Worm (Caenorhabditis elegans) whole organism, L4 larva: ENCODE results near the gene athp-1.

Experiments used
- D1046.2 ChIP-seq: fragments of 200-800 bp; sonication (Bioruptor generic); IDR thresholded peaks from 2 replicates; pipeline ENCODE4 v1.3.6; 2022; ENCODE audit warnings: missing genetic modification characterization, missing compliant biosample characterization
- F44E2.7 ChIP-seq: fragments of 200-800 bp; sonication (Bioruptor generic); IDR thresholded peaks from 2 replicates; pipeline ENCODE4 v2.1.2; 2022; ENCODE audit warnings: missing genetic modification characterization, missing compliant biosample characterization
- T20F7.1 ChIP-seq: fragments of 200-800 bp; sonication (Bioruptor generic); optimal IDR thresholded peaks from 2 replicates; lab custom pipeline; 2018; ENCODE audit warnings: mild to moderate bottlenecking, missing genetic modification characterization, missing compliant biosample characterization
- T26A8.4 ChIP-seq: fragments of 200-800 bp; sonication (Bioruptor generic); IDR thresholded peaks from 2 replicates; pipeline ENCODE4 v1.3.6; 2022; ENCODE audit warnings: missing genetic modification characterization, missing compliant biosample characterization
- Y5F2A.4 ChIP-seq: fragments of 200-800 bp; sonication (Bioruptor generic); optimal IDR thresholded peaks from 2 replicates; lab custom pipeline; 2018; ENCODE audit warnings: mild to moderate bottlenecking, missing genetic modification characterization, missing compliant biosample characterization
- Y75B8A.6 ChIP-seq: fragments of 200-800 bp; sonication (Bioruptor generic); IDR thresholded peaks from 2 replicates; pipeline ENCODE4 v1.3.6; 2022; ENCODE audit warnings: missing genetic modification reagents, missing genetic modification characterization, missing compliant biosample characterization
- aha-1 ChIP-seq: fragments of 150-350 bp; peaks from one replicate; lab custom pipeline; 2014; ENCODE audit warnings: missing biosample characterization, missing genetic modification characterization
- aly-2 ChIP-seq: sonication (generic microtip); optimal IDR thresholded peaks from 2 replicates; lab custom pipeline; 2018; ENCODE audit warnings: missing biosample characterization, missing genetic modification characterization
- ama-1 ChIP-seq: fragments of 150-350 bp; optimal IDR thresholded peaks from 2 replicates; lab custom pipeline; 2014; ENCODE audit warnings: inconsistent platforms, mixed read lengths
- arid-1 ChIP-seq: fragments of 200-800 bp; sonication (Bioruptor generic); conservative IDR thresholded peaks from 2 replicates; pipeline ENCODE4 v1.3.6; 2022; ENCODE audit warnings: missing genetic modification reagents, missing genetic modification characterization, missing compliant biosample characterization
- ceh-32 ChIP-seq: sonication (generic microtip); optimal IDR thresholded peaks from 2 replicates; lab custom pipeline; 2016; ENCODE audit warnings: mild to moderate bottlenecking, missing genetic modification characterization, missing compliant biosample characterization; ENCODE audit not compliant: poor library complexity
- ceh-44 ChIP-seq: fragments of 200-800 bp; sonication (Bioruptor generic); IDR thresholded peaks from 2 replicates; pipeline ENCODE4 v1.3.6; 2022; ENCODE audit warnings: missing genetic modification reagents, missing genetic modification characterization, missing compliant biosample characterization
- cey-2 ChIP-seq: sonication (generic microtip); optimal IDR thresholded peaks from 3 replicates; lab custom pipeline; 2017; ENCODE audit warnings: missing genetic modification characterization, mild to moderate bottlenecking, missing compliant biosample characterization, antibody characterized with exemption, borderline replicate concordance; ENCODE audit not compliant: insufficient read depth
- ctbp-1 ChIP-seq: fragments of 200-800 bp; sonication (Bioruptor generic); IDR thresholded peaks from 2 replicates; pipeline ENCODE4 v1.3.6; 2022; ENCODE audit warnings: missing genetic modification reagents, missing genetic modification characterization, missing compliant biosample characterization
- daf-8 ChIP-seq: fragments of 200-800 bp; sonication (Bioruptor generic); IDR thresholded peaks from 2 replicates; pipeline ENCODE4 v1.3.6; 2022; ENCODE audit warnings: missing genetic modification characterization, missing compliant biosample characterization
- dmd-8 ChIP-seq: fragments of 200-800 bp; sonication (Bioruptor generic); IDR thresholded peaks from 2 replicates; pipeline ENCODE4 v1.3.6; 2022; ENCODE audit warnings: missing genetic modification characterization, missing compliant biosample characterization
- duxl-1 ChIP-seq: sonication (generic microtip); optimal IDR thresholded peaks from 2 replicates; lab custom pipeline; 2016; ENCODE audit warnings: mild to moderate bottlenecking, missing genetic modification characterization, moderate library complexity, missing compliant biosample characterization; ENCODE audit not compliant: poor library complexity
- egl-43 ChIP-seq: fragments of 200-800 bp; sonication (Bioruptor generic); IDR thresholded peaks from 2 replicates; pipeline ENCODE4 v1.3.6; 2022; ENCODE audit warnings: missing genetic modification reagents, missing genetic modification characterization, missing compliant biosample characterization
- gei-8 ChIP-seq: fragments of 200-800 bp; sonication (Bioruptor generic); optimal IDR thresholded peaks from 2 replicates; lab custom pipeline; 2018; ENCODE audit warnings: mild to moderate bottlenecking, missing genetic modification characterization, missing compliant biosample characterization
- hif-1 ChIP-seq, 2 experiments: sonication (generic microtip); optimal IDR thresholded peaks; 2 replicates each; lab custom pipeline; 2016 to 2017; ENCODE audit warnings: missing compliant biosample characterization in 2 of 2, missing genetic modification characterization in 2 of 2, missing genetic modification reagents in 2 of 2, missing genotype in 2 of 2, mild to moderate bottlenecking in 1 of 2
- hlh-11 ChIP-seq: fragments of 200-800 bp; sonication (Bioruptor generic); optimal IDR thresholded peaks from 2 replicates; lab custom pipeline; 2018; ENCODE audit warnings: mild to moderate bottlenecking, missing genetic modification characterization, missing compliant biosample characterization
- lim-7 ChIP-seq: fragments of 200-800 bp; sonication (Bioruptor generic); IDR thresholded peaks from 2 replicates; pipeline ENCODE4 v1.3.6; 2022; ENCODE audit warnings: missing genetic modification characterization, missing compliant biosample characterization
- lin-29 ChIP-seq: fragments of 200-800 bp; sonication (Bioruptor generic); IDR thresholded peaks from 2 replicates; pipeline ENCODE4 v1.3.6; 2022; ENCODE audit warnings: missing genetic modification reagents, missing genetic modification characterization, missing compliant biosample characterization
- lin-38 ChIP-seq: fragments of 200-800 bp; sonication (Bioruptor generic); IDR thresholded peaks from 2 replicates; pipeline ENCODE4 v1.3.6; 2022; ENCODE audit warnings: missing genetic modification reagents, missing genetic modification characterization, missing compliant biosample characterization
- lin-39 ChIP-seq: fragments of 150-350 bp; optimal IDR thresholded peaks from 2 replicates; lab custom pipeline; 2014; ENCODE audit warnings: missing biosample characterization, missing genetic modification reagents, missing genetic modification characterization
- lsy-2 ChIP-seq, 2 experiments: fragments of 150-350 bp in 1 of 2; sonication (generic microtip) in 1 of 2; optimal IDR thresholded peaks; 2 replicates each; lab custom pipeline; 2014 to 2017; ENCODE audit warnings: missing biosample characterization in 2 of 2, missing genetic modification characterization in 2 of 2
- madf-5 ChIP-seq, 2 experiments: fragments of 200-800 bp; sonication (Bioruptor generic); IDR thresholded peaks; 2 replicates each; pipeline ENCODE4 v1.3.6; 2022; ENCODE audit warnings: missing compliant biosample characterization in 2 of 2, missing genetic modification characterization in 2 of 2
- madf-9 ChIP-seq: fragments of 200-800 bp; sonication (Bioruptor generic); conservative IDR thresholded peaks from 2 replicates; pipeline ENCODE4 v1.3.6; 2022; ENCODE audit warnings: missing genetic modification reagents, missing genetic modification characterization, missing compliant biosample characterization
- mdt-29 ChIP-seq: fragments of 200-800 bp; sonication (Bioruptor generic); IDR thresholded peaks from 2 replicates; pipeline ENCODE4 v1.3.6; 2022; ENCODE audit warnings: missing genetic modification reagents, missing genetic modification characterization, missing compliant biosample characterization
- mep-1 ChIP-seq: fragments of 150-350 bp; sonication (generic microtip); optimal IDR thresholded peaks from 3 replicates; lab custom pipeline; 2014; ENCODE audit warnings: missing biosample characterization, missing genetic modification characterization
- nhr-102 ChIP-seq: sonication (generic microtip); optimal IDR thresholded peaks from 2 replicates; lab custom pipeline; 2016; ENCODE audit warnings: mild to moderate bottlenecking, missing genetic modification characterization, moderate library complexity, missing compliant biosample characterization
- nhr-111 ChIP-seq: fragments of 200-800 bp; sonication (Bioruptor generic); optimal IDR thresholded peaks from 2 replicates; lab custom pipeline; 2018; ENCODE audit warnings: mild to moderate bottlenecking, missing genetic modification characterization, missing compliant biosample characterization
- nhr-237 ChIP-seq: sonication (generic microtip); optimal IDR thresholded peaks from 2 replicates; lab custom pipeline; 2017; ENCODE audit warnings: missing biosample characterization, missing genetic modification characterization
- nhr-41 ChIP-seq: fragments of 200-800 bp; sonication (Bioruptor generic); IDR thresholded peaks from 2 replicates; pipeline ENCODE4 v1.3.6; 2022; ENCODE audit warnings: missing genetic modification reagents, missing genetic modification characterization, missing compliant biosample characterization
- nhr-77 ChIP-seq: fragments of 150-350 bp; optimal IDR thresholded peaks from 2 replicates; lab custom pipeline; 2014; ENCODE audit warnings: missing biosample characterization, missing genetic modification characterization
- pha-4 ChIP-seq, 2 experiments: fragments of 150-350 bp in 1 of 2; fragments of 200-800 bp in 1 of 2; sonication (Bioruptor generic) in 1 of 2; IDR thresholded peaks in 1 of 2; optimal IDR thresholded peaks in 1 of 2; 2 replicates each; pipeline versions ENCODE4 v1.3.6 to Lab custom; 2014 to 2022; ENCODE audit warnings: missing genetic modification characterization in 2 of 2, missing genetic modification reagents in 2 of 2, missing biosample characterization in 1 of 2, missing compliant biosample characterization in 1 of 2
- saeg-2 ChIP-seq: fragments of 200-800 bp; sonication (Bioruptor generic); IDR thresholded peaks from 2 replicates; pipeline ENCODE4 v1.3.6; 2022; ENCODE audit warnings: missing genetic modification reagents, missing genetic modification characterization, missing compliant biosample characterization
- sdz-12 ChIP-seq: fragments of 200-800 bp; sonication (Bioruptor generic); optimal IDR thresholded peaks from 2 replicates; lab custom pipeline; 2018; ENCODE audit warnings: mild to moderate bottlenecking, missing genetic modification characterization, missing compliant biosample characterization
- set-16 ChIP-seq: fragments of 200-800 bp; sonication (Bioruptor generic); IDR thresholded peaks from 2 replicates; pipeline ENCODE4 v1.3.6; 2022; ENCODE audit warnings: missing genetic modification reagents, missing genetic modification characterization, missing compliant biosample characterization
- snpc-1.2 ChIP-seq: fragments of 200-800 bp; sonication (Bioruptor generic); IDR thresholded peaks from 2 replicates; pipeline ENCODE4 v1.3.6; 2022; ENCODE audit warnings: missing genetic modification reagents, missing genetic modification characterization, missing compliant biosample characterization
- spr-3 ChIP-seq: fragments of 200-800 bp; sonication (Bioruptor generic); optimal IDR thresholded peaks from 2 replicates; lab custom pipeline; 2018; ENCODE audit warnings: mild to moderate bottlenecking, missing genetic modification characterization, missing compliant biosample characterization
- unc-130 ChIP-seq: sonication (generic microtip); optimal IDR thresholded peaks from 2 replicates; lab custom pipeline; 2016; ENCODE audit warnings: missing genetic modification reagents, missing genetic modification characterization, missing compliant biosample characterization
- zag-1 ChIP-seq: fragments of 150-350 bp; optimal IDR thresholded peaks from 2 replicates; lab custom pipeline; 2014; ENCODE audit warnings: missing biosample characterization, missing genetic modification characterization
- zfp-2 ChIP-seq: sonication (generic microtip); optimal IDR thresholded peaks from 2 replicates; lab custom pipeline; 2016; ENCODE audit warnings: mild to moderate bottlenecking, missing genetic modification characterization, missing compliant biosample characterization
- zip-11 ChIP-seq: fragments of 200-800 bp; sonication (Bioruptor generic); IDR thresholded peaks from 2 replicates; pipeline ENCODE4 v1.3.6; 2022; ENCODE audit warnings: missing genetic modification characterization, missing compliant biosample characterization
- ztf-11 ChIP-seq: fragments of 150-350 bp; optimal IDR thresholded peaks from 2 replicates; lab custom pipeline; 2014; ENCODE audit warnings: missing biosample characterization, missing genetic modification characterization

athp-1 gene

ce11 chrIII:10870814-10871213 lies 10.8 kb upstream of the athp-1 start:
- peak; percentile 62 for TF ChIP-seq set-16 (GFP tag; lab: Robert Waterston, UW)
- TF ChIP-seq sdz-12 (GFP tag; lab: Kevin White, UChicago), result no peak
- TF ChIP-seq zfp-2 (tag; lab: Kevin White, UChicago), result no peak
- no peak for TF ChIP-seq duxl-1 (tag; lab: Kevin White, UChicago)
- TF ChIP-seq arid-1, result no peak
- no peak for TF ChIP-seq madf-5 (GFP tag; IDR thresholded peaks at IDR 0.05; lab: Robert Waterston, UW)
- no peak for TF ChIP-seq D1046.2 (GFP tag; lab: Robert Waterston, UW)
- TF ChIP-seq aha-1 (tag; lab: Kevin White, UChicago), result peak; percentile 42
- TF ChIP-seq ama-1 (lab: Kevin White, UChicago), result no peak
- TF ChIP-seq lin-39, result no peak
- TF ChIP-seq ctbp-1, result no peak
- TF ChIP-seq, all 104 proteins: peak for 2

DNA sequence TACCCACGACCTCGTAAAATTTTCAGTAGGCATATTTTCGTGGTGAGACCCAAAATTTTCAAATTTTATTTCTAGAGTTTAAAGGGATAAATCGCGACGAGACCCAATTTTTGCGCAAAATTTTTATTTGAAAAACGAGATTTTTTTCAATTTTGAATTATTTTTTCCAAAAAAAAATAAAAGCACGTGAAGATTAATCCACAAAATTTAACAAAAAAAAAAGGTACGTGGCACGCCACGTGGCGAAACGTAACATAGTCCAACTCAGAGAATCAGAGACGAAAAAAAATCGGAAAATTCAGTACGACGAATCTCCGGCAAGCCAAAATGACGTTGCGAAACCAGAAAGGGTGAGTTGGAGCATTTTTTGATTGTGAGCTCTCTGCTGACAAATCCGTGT lies 6.4 kb upstream of the athp-1 start, which contains the start of gene C44B9.2:
TSS of gene C44B9.2 (plus strand) at position 301 of the 400 bp plus-strand sequence.
- TF ChIP-seq aha-1 (tag; lab: Kevin White, UChicago) (peak; percentile 65), unc-130 (no peak), lin-29 (no peak)

DNA sequence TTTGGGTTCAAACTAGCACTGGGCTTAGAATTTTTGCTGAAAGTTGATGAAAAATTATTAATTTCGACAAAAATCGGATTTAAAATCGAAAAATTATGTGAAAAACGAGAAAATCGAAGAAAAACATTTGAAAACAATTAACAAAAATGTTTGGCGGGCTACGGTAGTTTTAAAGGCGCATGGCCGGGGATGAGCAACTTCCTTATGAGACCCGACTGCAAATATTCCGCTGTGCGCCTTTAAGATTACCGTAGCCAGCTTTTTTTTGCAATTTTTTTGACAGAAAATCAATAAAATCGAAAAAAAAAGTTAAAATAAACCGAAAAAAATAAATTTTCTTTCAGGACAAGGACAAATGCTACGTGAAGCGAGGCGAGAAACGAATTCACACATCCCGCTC lies 4.0 kb upstream of the athp-1 start:
- TF ChIP-seq lsy-2 (tag; optimal IDR thresholded peaks at IDR 0.05; lab: Kevin White, UChicago), result no peak
- no peak for TF ChIP-seq madf-9 (GFP tag; lab: Robert Waterston, UW)
- no peak for TF ChIP-seq zip-11
- TF ChIP-seq zfp-2 (tag; lab: Kevin White, UChicago), result no peak
- TF ChIP-seq lin-39, result no peak
- TF ChIP-seq aly-2, result no peak
- no peak for TF ChIP-seq nhr-111 (GFP tag; lab: Kevin White, UChicago)
- TF ChIP-seq mdt-29 (GFP tag; lab: Robert Waterston, UW), result no peak
- TF ChIP-seq pha-4 (GFP tag; IDR thresholded peaks at IDR 0.05; lab: Robert Waterston, UW), result no peak
- TF ChIP-seq pha-4 (tag; optimal IDR thresholded peaks at IDR 0.05; lab: Kevin White, UChicago), result no peak
- no peak for TF ChIP-seq nhr-41
- no peak for TF ChIP-seq saeg-2 (GFP tag; lab: Robert Waterston, UW)
- no peak for TF ChIP-seq hif-1 (tag; optimal IDR thresholded peaks at IDR 0.05; lab: Kevin White, UChicago)
- no peak for TF ChIP-seq mep-1 (tag; lab: Kevin White, UChicago)
- TF ChIP-seq dmd-8 (GFP tag; lab: Robert Waterston, UW), result no peak
- no peak for TF ChIP-seq egl-43 (GFP tag; lab: Robert Waterston, UW)
- TF ChIP-seq F44E2.7, result no peak
- no peak for TF ChIP-seq spr-3
- no peak for TF ChIP-seq hlh-11 (tag; lab: Kevin White, UChicago)
- peak; percentile 67 for TF ChIP-seq lin-38 (GFP tag; lab: Robert Waterston, UW)
- no peak for TF ChIP-seq T20F7.1
- TF ChIP-seq nhr-77 (tag; lab: Kevin White, UChicago), result no peak
- no peak for TF ChIP-seq gei-8
- TF ChIP-seq cey-2 (tag; lab: Kevin White, UChicago), result no peak
- no peak for TF ChIP-seq Y5F2A.4 (GFP tag; lab: Kevin White, UChicago)
- TF ChIP-seq Y75B8A.6 (GFP tag; lab: Robert Waterston, UW), result no peak
- no peak for TF ChIP-seq T26A8.4
- TF ChIP-seq lim-7 (GFP tag; lab: Robert Waterston, UW), result no peak
- TF ChIP-seq arid-1, result 0 out of 2 replicates have a peak, but pooled peaks have one; percentile 40
- 0 out of 2 replicates have a peak, but pooled peaks have one; percentile 11 for TF ChIP-seq ceh-44
- TF ChIP-seq ctbp-1, result no peak
- TF ChIP-seq snpc-1.2 (GFP tag; lab: Robert Waterston, UW), result no peak
- no peak for TF ChIP-seq zag-1 (tag; lab: Kevin White, UChicago)
- TF ChIP-seq unc-130, result peak; percentile 66
- no peak for TF ChIP-seq ceh-32 (tag; lab: Kevin White, UChicago)
- TF ChIP-seq nhr-237 (tag; lab: Kevin White, UChicago), result no peak
- TF ChIP-seq ztf-11 (tag; lab: Kevin White, UChicago), result no peak
- no peak for TF ChIP-seq nhr-102 (tag; lab: Kevin White, UChicago)
- TF ChIP-seq daf-8 (GFP tag; lab: Robert Waterston, UW), result no peak
- TF ChIP-seq madf-5 (GFP tag; IDR thresholded peaks at IDR 0.05; lab: Robert Waterston, UW), result no peak
